Worm (Caenorhabditis elegans) whole organism, mixed stage, embryonic: ENCODE data around the gene slc-25A18.2.

ENCODE experiments used
- ceh-39 ChIP-seq: fragments of 150-350 bp; optimal IDR thresholded peaks from 2 replicates; lab custom pipeline; 2014; ENCODE audit warnings: missing biosample characterization, missing genetic modification characterization
- elt-3 ChIP-seq: fragments of 150-350 bp; optimal IDR thresholded peaks from 2 replicates; lab custom pipeline; 2014; ENCODE audit warnings: missing biosample characterization, missing genetic modification characterization
- mep-1 ChIP-seq: fragments of 150-350 bp; optimal IDR thresholded peaks from 2 replicates; lab custom pipeline; 2017; ENCODE audit warnings: missing biosample characterization, missing genetic modification reagents, missing genetic modification characterization, inconsistent platforms
- nhr-2 ChIP-seq: fragments of 150-350 bp; optimal IDR thresholded peaks from 2 replicates; lab custom pipeline; 2014; ENCODE audit warnings: missing biosample characterization, missing genetic modification characterization
- nhr-28 ChIP-seq: fragments of 150-350 bp; optimal IDR thresholded peaks from 2 replicates; lab custom pipeline; 2014; ENCODE audit warnings: missing biosample characterization, missing genetic modification characterization
- nhr-76 ChIP-seq: sonication (generic microtip); optimal IDR thresholded peaks from 2 replicates; lab custom pipeline; 2017; ENCODE audit warnings: missing biosample characterization, missing genetic modification characterization
- pha-4 ChIP-seq: fragments of 150-350 bp; optimal IDR thresholded peaks from 2 replicates; lab custom pipeline; 2018; ENCODE audit warnings: missing biosample characterization, missing genetic modification reagents, missing genetic modification characterization

DNA sequence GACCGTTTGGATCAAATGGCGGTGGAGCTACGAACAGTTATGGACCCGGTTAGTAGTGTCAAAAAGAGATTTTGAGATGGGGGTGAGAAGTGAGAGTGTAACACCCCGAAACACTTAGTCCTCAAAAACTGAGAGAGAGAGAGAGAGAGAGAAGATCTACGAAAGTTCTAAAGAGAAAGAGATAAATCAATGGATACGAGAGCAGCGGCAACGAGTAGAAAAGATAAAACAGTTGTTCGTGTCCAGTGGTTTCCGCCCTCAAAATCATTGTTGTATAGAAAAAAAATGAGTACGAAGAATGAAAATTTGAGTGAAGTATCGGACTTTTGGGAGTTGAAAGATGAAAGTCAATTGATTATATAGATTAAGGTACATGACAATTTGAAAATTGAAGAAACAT lies 45.8 kb upstream of the slc-25A18.2 start:
- TF ChIP-seq elt-3 (no peak), nhr-2 (no peak), mep-1 (no peak), pha-4 (tag; lab: Kevin White, UChicago) (no peak), nhr-28 (no peak), nhr-76 (tag; lab: Kevin White, UChicago) (no peak), ceh-39 (tag; lab: Kevin White, UChicago) (no peak)
